Fruit fly (Drosophila melanogaster) whole organism, embryonic: ENCODE measurements around the gene CG9676.
A peak's percentile ranks its signal among the peaks of the same experiment; 100 is the strongest.

Experiments
- Atf-2 ChIP-seq: fragments of 200-800 bp; sonication (Bioruptor generic); optimal IDR thresholded peaks from 2 replicates; lab custom pipeline; 2016; ENCODE audit warnings: missing biosample characterization, missing genetic modification characterization
- CG10366 ChIP-seq: fragments of 200-800 bp; sonication (Bioruptor generic); IDR thresholded peaks from 2 replicates; pipeline ENCODE4 v1.3.6; 2022; ENCODE audit warnings: missing biosample characterization, missing genetic modification characterization
- CG10543 ChIP-seq: fragments of 200-800 bp; sonication (Bioruptor generic); optimal IDR thresholded peaks from 3 replicates; lab custom pipeline; 2017; ENCODE audit warnings: missing biosample characterization, mild to moderate bottlenecking, missing genetic modification characterization, moderate library complexity
- CG12391 ChIP-seq: fragments of 200-800 bp; sonication (Bioruptor generic); optimal IDR thresholded peaks from 3 replicates; lab custom pipeline; 2018; ENCODE audit warnings: missing biosample characterization, mild to moderate bottlenecking, missing genetic modification characterization, moderate library complexity
- CG12659 ChIP-seq: fragments of 200-800 bp; sonication (Bioruptor generic); optimal IDR thresholded peaks from 3 replicates; lab custom pipeline; 2017; ENCODE audit warnings: mild to moderate bottlenecking, missing biosample characterization, missing genetic modification reagents, missing genetic modification characterization
- CG12769 ChIP-seq: fragments of 200-800 bp; sonication (Bioruptor generic); optimal IDR thresholded peaks from 2 replicates; lab custom pipeline; 2019; ENCODE audit warnings: missing biosample characterization, mild to moderate bottlenecking, missing genetic modification characterization, moderate library complexity
- CG14050 ChIP-seq: fragments of 200-800 bp; sonication (Bioruptor generic); IDR thresholded peaks from 3 replicates; pipeline ENCODE4 v1.3.6; 2022; ENCODE audit warnings: missing biosample characterization, missing genetic modification characterization
- CG1529 ChIP-seq: fragments of 200-800 bp; sonication (Bioruptor generic); optimal IDR thresholded peaks from 3 replicates; lab custom pipeline; 2018; ENCODE audit warnings: missing biosample characterization, missing genetic modification characterization
- CG17361 ChIP-seq: fragments of 200-800 bp; sonication (Bioruptor generic); IDR thresholded peaks from 3 replicates; pipeline ENCODE4 v1.3.6; 2022; ENCODE audit warnings: missing biosample characterization, missing genetic modification characterization
- CG17385 ChIP-seq: fragments of 200-800 bp; sonication (Bioruptor generic); optimal IDR thresholded peaks from 3 replicates; lab custom pipeline; 2018; ENCODE audit warnings: missing biosample characterization, mild to moderate bottlenecking, missing genetic modification characterization
- CG17912 ChIP-seq: fragments of 200-800 bp; sonication (Bioruptor generic); optimal IDR thresholded peaks from 2 replicates; lab custom pipeline; 2018; ENCODE audit warnings: missing biosample characterization, mild to moderate bottlenecking, missing genetic modification characterization
- CG18262 ChIP-seq: fragments of 200-800 bp; optimal IDR thresholded peaks from 3 replicates; lab custom pipeline; 2019; ENCODE audit warnings: missing biosample characterization, mild to moderate bottlenecking, missing genetic modification characterization, moderate library complexity
- CG3838 ChIP-seq: fragments of 200-800 bp; sonication (Bioruptor generic); optimal IDR thresholded peaks from 3 replicates; lab custom pipeline; 2016; ENCODE audit warnings: missing biosample characterization, missing genetic modification characterization
- CG4282 ChIP-seq: fragments of 200-800 bp; sonication (Bioruptor generic); optimal IDR thresholded peaks from 2 replicates; lab custom pipeline; 2016; ENCODE audit warnings: missing biosample characterization, missing genetic modification characterization
- CG43689 ChIP-seq: fragments of 200-800 bp; sonication (Bioruptor generic); IDR thresholded peaks from 2 replicates; pipeline ENCODE4 v1.3.6; 2022; ENCODE audit warnings: missing biosample characterization, missing genetic modification characterization
- CG6175 ChIP-seq: fragments of 200-800 bp; sonication (Bioruptor generic); IDR thresholded peaks from 3 replicates; pipeline ENCODE4 v1.3.6; 2022; ENCODE audit warnings: missing biosample characterization, missing genetic modification characterization
- CG6854 ChIP-seq: fragments of 200-800 bp; sonication (Bioruptor generic); optimal IDR thresholded peaks from 3 replicates; lab custom pipeline; 2017; ENCODE audit warnings: missing biosample characterization, mild to moderate bottlenecking, missing genetic modification characterization
- CG9727 ChIP-seq: fragments of 200-800 bp; sonication (Bioruptor generic); optimal IDR thresholded peaks from 3 replicates; lab custom pipeline; 2017; ENCODE audit warnings: missing biosample characterization, mild to moderate bottlenecking, missing genetic modification characterization
- CG9932 ChIP-seq: fragments of 200-800 bp; sonication (Bioruptor generic); IDR thresholded peaks from 2 replicates; pipeline ENCODE4 v1.3.6; 2022; ENCODE audit warnings: missing biosample characterization, missing genetic modification characterization
- Camta ChIP-seq: fragments of 200-800 bp; sonication (Bioruptor generic); optimal IDR thresholded peaks from 2 replicates; lab custom pipeline; 2016; ENCODE audit warnings: missing biosample characterization, missing genetic modification characterization
- CkIIα-i1 ChIP-seq: fragments of 200-800 bp; sonication (Bioruptor generic); IDR thresholded peaks from 2 replicates; pipeline ENCODE4 v1.3.6; 2022; ENCODE audit warnings: missing biosample characterization, missing genetic modification characterization
- Elba2 ChIP-seq: fragments of 200-800 bp; sonication (Bioruptor generic); optimal IDR thresholded peaks from 3 replicates; lab custom pipeline; 2016; ENCODE audit warnings: missing biosample characterization, missing genetic modification characterization
- Ets65A ChIP-seq: fragments of 200-800 bp; sonication (Bioruptor generic); peaks from one replicate; lab custom pipeline; 2016; ENCODE audit warnings: missing biosample characterization, missing genetic modification characterization
- Ets97D ChIP-seq: fragments of 200-800 bp; sonication (Bioruptor generic); optimal IDR thresholded peaks from 3 replicates; lab custom pipeline; 2016; ENCODE audit warnings: missing biosample characterization, missing genetic modification characterization
- HLH3B ChIP-seq: fragments of 200-800 bp; sonication (Bioruptor generic); IDR thresholded peaks from 2 replicates; pipeline ENCODE4 v1.3.6; 2022; ENCODE audit warnings: missing biosample characterization, missing genetic modification characterization
- Oli ChIP-seq: fragments of 200-800 bp; sonication (Bioruptor generic); optimal IDR thresholded peaks from 2 replicates; lab custom pipeline; 2018; ENCODE audit warnings: missing biosample characterization, mild to moderate bottlenecking, missing genetic modification characterization, moderate library complexity
- Pdp1 ChIP-seq, 2 experiments: fragments of 200-800 bp; sonication (Bioruptor generic); optimal IDR thresholded peaks; 3 replicates each; lab custom pipeline; 2016; ENCODE audit warnings: missing biosample characterization in 2 of 2, missing genetic modification characterization in 2 of 2, mild to moderate bottlenecking in 1 of 2, moderate library complexity in 1 of 2
- Sry-δ ChIP-seq: fragments of 200-800 bp; sonication (Bioruptor generic); optimal IDR thresholded peaks from 2 replicates; lab custom pipeline; 2016; ENCODE audit warnings: missing biosample characterization, missing genetic modification characterization
- Xbp1 ChIP-seq: fragments of 200-800 bp; sonication (Bioruptor generic); optimal IDR thresholded peaks from 3 replicates; lab custom pipeline; 2016; ENCODE audit warnings: missing biosample characterization, mild to moderate bottlenecking, missing genetic modification characterization
- abd-A ChIP-seq: fragments of 200-800 bp; sonication (Bioruptor generic); optimal IDR thresholded peaks from 3 replicates; lab custom pipeline; 2019; ENCODE audit warnings: missing biosample characterization, mild to moderate bottlenecking, missing genetic modification characterization, moderate library complexity
- bcd ChIP-seq: fragments of 200-800 bp; sonication (Bioruptor generic); optimal IDR thresholded peaks from 2 replicates; lab custom pipeline; 2017; ENCODE audit warnings: missing biosample characterization, mild to moderate bottlenecking, missing genetic modification characterization
- caup ChIP-seq: fragments of 200-800 bp; sonication (Bioruptor generic); optimal IDR thresholded peaks from 3 replicates; lab custom pipeline; 2017; ENCODE audit warnings: missing biosample characterization, mild to moderate bottlenecking, missing genetic modification characterization, moderate library complexity; ENCODE audit not compliant: severe bottlenecking
- dati ChIP-seq: fragments of 200-800 bp; sonication (Bioruptor generic); IDR thresholded peaks from 2 replicates; pipeline ENCODE4 v1.3.6; 2022; ENCODE audit warnings: missing biosample characterization, missing genetic modification characterization
- dysf ChIP-seq: fragments of 200-800 bp; sonication (Bioruptor generic); IDR thresholded peaks from 3 replicates; pipeline ENCODE4 v1.3.6; 2022; ENCODE audit warnings: missing biosample characterization, missing genetic modification characterization
- gem ChIP-seq: fragments of 200-800 bp; sonication (Bioruptor generic); optimal IDR thresholded peaks from 2 replicates; lab custom pipeline; 2019; ENCODE audit warnings: missing biosample characterization, mild to moderate bottlenecking, missing genetic modification characterization, moderate library complexity
- grau ChIP-seq: fragments of 200-800 bp; optimal IDR thresholded peaks from 3 replicates; lab custom pipeline; 2019; ENCODE audit warnings: missing biosample characterization, mild to moderate bottlenecking, missing genetic modification characterization, moderate library complexity
- kay ChIP-seq: fragments of 200-800 bp; sonication (Bioruptor generic); optimal IDR thresholded peaks from 2 replicates; lab custom pipeline; 2016; ENCODE audit warnings: missing biosample characterization, missing genetic modification characterization
- lab ChIP-seq: fragments of 200-800 bp; sonication (Bioruptor generic); optimal IDR thresholded peaks from 3 replicates; lab custom pipeline; 2017; ENCODE audit warnings: missing biosample characterization, missing genetic modification characterization, mild to moderate bottlenecking, moderate library complexity, missing genetic modification reagents
- p53 ChIP-seq: fragments of 200-800 bp; sonication (Bioruptor generic); optimal IDR thresholded peaks from 2 replicates; lab custom pipeline; 2016; ENCODE audit warnings: missing biosample characterization, missing genetic modification characterization
- phol ChIP-seq: fragments of 200-800 bp; sonication (Bioruptor generic); optimal IDR thresholded peaks from 3 replicates; lab custom pipeline; 2018; ENCODE audit warnings: missing biosample characterization, mild to moderate bottlenecking, missing genetic modification characterization, moderate library complexity
- pum ChIP-seq: fragments of 200-800 bp; sonication (Bioruptor generic); optimal IDR thresholded peaks from 2 replicates; lab custom pipeline; 2016; ENCODE audit warnings: missing biosample characterization, missing genetic modification characterization
- salm ChIP-seq: fragments of 200-800 bp; sonication (Bioruptor generic); optimal IDR thresholded peaks from 2 replicates; lab custom pipeline; 2018; ENCODE audit warnings: missing biosample characterization, mild to moderate bottlenecking, missing genetic modification characterization
- schlank ChIP-seq: fragments of 200-800 bp; sonication (Bioruptor generic); optimal IDR thresholded peaks from 2 replicates; lab custom pipeline; 2018; ENCODE audit warnings: missing biosample characterization, mild to moderate bottlenecking, missing genetic modification characterization
- sens ChIP-seq: fragments of 200-800 bp; sonication (Bioruptor generic); peaks from one replicate; lab custom pipeline; 2016; ENCODE audit warnings: missing biosample characterization, missing genetic modification characterization
- seq ChIP-seq: fragments of 200-800 bp; sonication (Bioruptor generic); IDR thresholded peaks from 2 replicates; pipeline ENCODE4 v1.3.6; 2022; ENCODE audit warnings: missing biosample characterization, missing genetic modification characterization
- slp2 ChIP-seq: fragments of 200-800 bp; sonication (Bioruptor generic); optimal IDR thresholded peaks from 2 replicates; lab custom pipeline; 2016; ENCODE audit warnings: missing biosample characterization, missing genetic modification characterization
- sob ChIP-seq: fragments of 200-800 bp; sonication (Bioruptor generic); IDR thresholded peaks from 2 replicates; pipeline ENCODE4 v1.3.6; 2022; ENCODE audit warnings: missing biosample characterization, missing genetic modification characterization
- tgo ChIP-seq: fragments of 200-800 bp; sonication (Bioruptor generic); IDR thresholded peaks from 3 replicates; pipeline ENCODE4 v1.3.6; 2022; ENCODE audit warnings: missing biosample characterization, missing genetic modification characterization
- trh ChIP-seq: fragments of 200-800 bp; sonication (Bioruptor generic); optimal IDR thresholded peaks from 2 replicates; lab custom pipeline; 2016; ENCODE audit warnings: missing biosample characterization, missing genetic modification characterization

Gene CG9676

dm6 chrX:16650078-16651063 lies 49.6 kb downstream of the CG9676 start (continued):
- TF ChIP-seq CG43689 (GFP tag; lab: Robert Waterston, UW) (no peak), CG9727 (GFP tag; lab: Kevin White, UChicago) (peak; percentile 37), CG17385 (peak; percentile 19), CG12769 (tag; lab: Kevin White, UChicago) (peak; percentile 38), CG9932 (peak; percentile 34; the same call in 1 of the 2 replicates), CG6175 (GFP tag; lab: Robert Waterston, UW) (peak; percentile 15; the same call in 1 of the 3 replicates), CG1529 (GFP tag; lab: Kevin White, UChicago) (no peak), Elba2 (GFP tag; lab: Kevin White, UChicago) (no peak), bcd (GFP tag; lab: Kevin White, UChicago) (peak; percentile 0), salm (no peak), kay (GFP tag; lab: Kevin White, UChicago) (peak; percentile 67), CG17912 (GFP tag; lab: Kevin White, UChicago) (no peak), CG4282 (no peak), Pdp1 (GFP tag; optimal IDR thresholded peaks at IDR 0.05; lab: Kevin White, UChicago) (peak; percentile 78 to 83), pum (GFP tag; lab: Kevin White, UChicago) (peak; percentile 67), CG10543 (GFP tag; lab: Kevin White, UChicago) (peak; percentile 22), schlank (tag; lab: Kevin White, UChicago) (peak; percentile 43), CG12659 (GFP tag; lab: Kevin White, UChicago) (peak; percentile 16), gem (tag; lab: Kevin White, UChicago) (peak; percentile 51), Oli (tag; lab: Kevin White, UChicago) (peak; percentile 29), lab (GFP tag; lab: Kevin White, UChicago) (peak; percentile 53), seq (GFP tag; lab: Robert Waterston, UW) (no peak), CG3838 (GFP tag; lab: Kevin White, UChicago) (no peak), HLH3B (GFP tag; lab: Robert Waterston, UW) (peak; percentile 47; the same call in 1 of the 2 replicates), Atf-2 (GFP tag; lab: Kevin White, UChicago) (no peak), Sry-δ (no peak), Ets65A (GFP tag; lab: Kevin White, UChicago) (peak; percentile 93), CG18262 (peak; percentile 34), phol (peak; percentile 5), dysf (GFP tag; lab: Robert Waterston, UW) (peak; percentile 80), slp2 (peak; percentile 70), tgo (peak; percentile 60; the same call in 2 of the 3 replicates), CG12391 (no peak), Xbp1 (GFP tag; lab: Kevin White, UChicago) (peak; percentile 21), CkIIα-i1 (GFP tag; lab: Robert Waterston, UW) (no peak), Camta (GFP tag; lab: Kevin White, UChicago) (peak; percentile 85), CG17361 (GFP tag; lab: Robert Waterston, UW) (no peak), CG10366 (GFP tag; lab: Robert Waterston, UW) (peak; percentile 85), trh (GFP tag; lab: Kevin White, UChicago) (peak; percentile 8), dati (no peak), CG14050 (GFP tag; lab: Robert Waterston, UW) (peak; percentile 75), sob (peak; percentile 73), abd-A (tag; lab: Kevin White, UChicago) (peak; percentile 5), p53 (GFP tag; lab: Kevin White, UChicago) (peak; percentile 27), CG6854 (GFP tag; lab: Kevin White, UChicago) (peak; percentile 26), grau (peak; percentile 26), Ets97D (GFP tag; lab: Kevin White, UChicago) (peak; percentile 59), caup (GFP tag; lab: Kevin White, UChicago) (no peak), sens (GFP tag; lab: Kevin White, UChicago) (peak; percentile 97)
